Worm (Caenorhabditis elegans) whole organism, L2 larva: ENCODE data around the gene K08H2.3.

Source experiments
- ZK546.5 ChIP-seq: sonication (generic microtip); optimal IDR thresholded peaks from 2 replicates; lab custom pipeline; 2017; ENCODE audit warnings: missing biosample characterization, missing genetic modification characterization
- ama-1 ChIP-seq: fragments of 150-350 bp; optimal IDR thresholded peaks from 2 replicates; lab custom pipeline; 2018; ENCODE audit warnings: inconsistent platforms
- crh-2 ChIP-seq: sonication (generic microtip); optimal IDR thresholded peaks from 2 replicates; lab custom pipeline; 2017; ENCODE audit warnings: missing biosample characterization, missing genetic modification characterization
- nhr-77 ChIP-seq: fragments of 150-350 bp; optimal IDR thresholded peaks from 2 replicates; lab custom pipeline; 2014; ENCODE audit warnings: missing biosample characterization, missing genetic modification characterization

DNA sequence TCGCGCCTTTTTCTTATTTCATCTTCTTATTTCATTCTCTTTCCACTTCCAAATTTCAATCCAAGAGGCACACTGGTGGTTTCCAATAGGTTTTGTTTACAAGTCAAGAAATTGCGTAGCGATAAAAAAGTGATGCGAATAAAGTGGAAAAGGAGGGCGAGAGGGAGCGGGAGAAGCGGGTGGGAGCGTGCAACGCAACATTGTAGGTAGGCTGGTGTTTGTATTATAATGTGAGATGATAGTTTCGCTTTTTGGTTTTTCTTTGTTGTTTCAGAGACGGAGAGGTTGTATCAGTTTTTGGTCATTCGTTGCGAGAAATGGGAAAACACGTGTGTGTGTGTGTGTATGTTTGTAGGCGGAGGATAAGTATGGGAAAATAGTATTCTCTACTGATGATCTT is 13.0 kb downstream of the K08H2.3 start:
- TF ChIP-seq crh-2 (peak; percentile 71), ZK546.5 (no peak), nhr-77 (tag; lab: Kevin White, UChicago) (no peak), ama-1 (lab: Kevin White, UChicago) (no peak)
